Fruit fly (Drosophila melanogaster): Measurements from ENCODE around the gene CG4661.

CG4661 gene

dm6 chrX:12890166-12890825 is 32.8 kb upstream of the CG4661 start:
- no peak for TF ChIP-seq CG3032 (tag; optimal IDR thresholded peaks at IDR 0.05)
- peak; percentile 52 for TF ChIP-seq net (GFP tag; optimal IDR thresholded peaks at IDR 0.05)
- no peak for TF ChIP-seq Ets21C (GFP tag; optimal IDR thresholded peaks at IDR 0.05)
- TF ChIP-seq CG8319 (GFP tag; optimal IDR thresholded peaks at IDR 0.05): no peak
- TF ChIP-seq salr (GFP tag; optimal IDR thresholded peaks at IDR 0.05): peak in 1 of 2 experiments; percentile 58
- no peak for TF ChIP-seq CG6792 (GFP tag; optimal IDR thresholded peaks at IDR 0.05)
- peak; percentile 3 for TF ChIP-seq fd85E (GFP tag; optimal IDR thresholded peaks at IDR 0.05)
- TF ChIP-seq Eip93F (GFP tag; optimal IDR thresholded peaks at IDR 0.05): peak; percentile 8
- TF ChIP-seq CG10631 (GFP tag; optimal IDR thresholded peaks at IDR 0.05): no peak
- no peak for TF ChIP-seq vri (GFP tag; optimal IDR thresholded peaks at IDR 0.05)
- no peak for TF ChIP-seq Lpt (GFP tag; optimal IDR thresholded peaks at IDR 0.05)
- no peak for TF ChIP-seq CG11762 (GFP tag; optimal IDR thresholded peaks at IDR 0.05; ENCODE audit: insufficient read depth)
- no peak for TF ChIP-seq cyc (GFP tag; optimal IDR thresholded peaks at IDR 0.05)
- peak; percentile 3 for TF ChIP-seq CG7368 (GFP tag; optimal IDR thresholded peaks at IDR 0.05)
- TF ChIP-seq CG31627 (GFP tag; optimal IDR thresholded peaks at IDR 0.05): no peak
- TF ChIP-seq dac (GFP tag; optimal IDR thresholded peaks at IDR 0.05): no peak
- no peak for TF ChIP-seq Sox15 (GFP tag; optimal IDR thresholded peaks at IDR 0.05)
- TF ChIP-seq CG15336 (GFP tag; IDR thresholded peaks at IDR 0.05): no peak
- peak; percentile 42 for TF ChIP-seq CG10669 (GFP tag; optimal IDR thresholded peaks at IDR 0.05)
- peak; percentile 29 for TF ChIP-seq pdm3 (GFP tag; optimal IDR thresholded peaks at IDR 0.05)
- no peak for TF ChIP-seq Hr4 (GFP tag; optimal IDR thresholded peaks at IDR 0.05)
- TF ChIP-seq Sox14 (GFP tag; optimal IDR thresholded peaks at IDR 0.05): no peak
- TF ChIP-seq CG11294 (GFP tag; IDR thresholded peaks at IDR 0.05): no peak
- peak; percentile 38 for TF ChIP-seq CG6276 (GFP tag; optimal IDR thresholded peaks at IDR 0.05)
- peak; percentile 8 for TF ChIP-seq CG1621 (tag; optimal IDR thresholded peaks at IDR 0.05)
- peak; percentile 50 for TF ChIP-seq Met (GFP tag; optimal IDR thresholded peaks at IDR 0.05)
- TF ChIP-seq ss (GFP tag; optimal IDR thresholded peaks at IDR 0.05): peak; percentile 89 to 90
- TF ChIP-seq Hr39 (GFP tag; optimal IDR thresholded peaks at IDR 0.05): no peak
- peak; percentile 90 for TF ChIP-seq svp (GFP tag)
- TF ChIP-seq esn (GFP tag; optimal IDR thresholded peaks at IDR 0.05): peak; percentile 21
- TF ChIP-seq Ets96B (tag; optimal IDR thresholded peaks at IDR 0.05): no peak
- no peak for TF ChIP-seq CG8632 (GFP tag; optimal IDR thresholded peaks at IDR 0.05)
- TF ChIP-seq CG4318 (GFP tag; optimal IDR thresholded peaks at IDR 0.05): no peak
- no peak for TF ChIP-seq Eip75B (GFP tag; optimal IDR thresholded peaks at IDR 0.05)
- peak; percentile 83 for TF ChIP-seq CG6854 (GFP tag; optimal IDR thresholded peaks at IDR 0.05)
- peak; percentile 43 for TF ChIP-seq CG3919 (GFP tag; optimal IDR thresholded peaks at IDR 0.05)
- no peak for TF ChIP-seq dsx (GFP tag; optimal IDR thresholded peaks at IDR 0.05; ENCODE audit: poor library complexity, severe bottlenecking)
- no peak for TF ChIP-seq acj6 (GFP tag; optimal IDR thresholded peaks at IDR 0.05)
- TF ChIP-seq CG11902 (GFP tag; optimal IDR thresholded peaks at IDR 0.05): no peak
- TF ChIP-seq Sox102F (GFP tag; optimal IDR thresholded peaks at IDR 0.05): peak; percentile 56
- TF ChIP-seq CG9139 (GFP tag; optimal IDR thresholded peaks at IDR 0.05): peak; percentile 74
- no peak for TF ChIP-seq CG6163 (GFP tag; IDR thresholded peaks at IDR 0.05)
- TF ChIP-seq Blimp-1 (GFP tag; optimal IDR thresholded peaks at IDR 0.05): no peak
- TF ChIP-seq Hr38 (GFP tag; optimal IDR thresholded peaks at IDR 0.05): no peak
- no peak for TF ChIP-seq Gug (GFP tag; IDR thresholded peaks at IDR 0.05)
- peak; percentile 42 for TF ChIP-seq topi (GFP tag; optimal IDR thresholded peaks at IDR 0.05)
- TF ChIP-seq CG34406 (GFP tag; optimal IDR thresholded peaks at IDR 0.05): no peak
- peak; percentile 29 for TF ChIP-seq OdsH (GFP tag; optimal IDR thresholded peaks at IDR 0.05)
- TF ChIP-seq achi (GFP tag; optimal IDR thresholded peaks at IDR 0.05): no peak
- peak; percentile 28 for TF ChIP-seq Smox (GFP tag; optimal IDR thresholded peaks at IDR 0.05)
- peak; percentile 82 for TF ChIP-seq CG6808 (GFP tag; optimal IDR thresholded peaks at IDR 0.05)
- no peak for TF ChIP-seq fd59A (GFP tag; optimal IDR thresholded peaks at IDR 0.05)

Data from whole organism, prepupa.